Fruit fly (Drosophila melanogaster): Measurements from ENCODE around the gene CtsF.

The CtsF gene

DNA sequence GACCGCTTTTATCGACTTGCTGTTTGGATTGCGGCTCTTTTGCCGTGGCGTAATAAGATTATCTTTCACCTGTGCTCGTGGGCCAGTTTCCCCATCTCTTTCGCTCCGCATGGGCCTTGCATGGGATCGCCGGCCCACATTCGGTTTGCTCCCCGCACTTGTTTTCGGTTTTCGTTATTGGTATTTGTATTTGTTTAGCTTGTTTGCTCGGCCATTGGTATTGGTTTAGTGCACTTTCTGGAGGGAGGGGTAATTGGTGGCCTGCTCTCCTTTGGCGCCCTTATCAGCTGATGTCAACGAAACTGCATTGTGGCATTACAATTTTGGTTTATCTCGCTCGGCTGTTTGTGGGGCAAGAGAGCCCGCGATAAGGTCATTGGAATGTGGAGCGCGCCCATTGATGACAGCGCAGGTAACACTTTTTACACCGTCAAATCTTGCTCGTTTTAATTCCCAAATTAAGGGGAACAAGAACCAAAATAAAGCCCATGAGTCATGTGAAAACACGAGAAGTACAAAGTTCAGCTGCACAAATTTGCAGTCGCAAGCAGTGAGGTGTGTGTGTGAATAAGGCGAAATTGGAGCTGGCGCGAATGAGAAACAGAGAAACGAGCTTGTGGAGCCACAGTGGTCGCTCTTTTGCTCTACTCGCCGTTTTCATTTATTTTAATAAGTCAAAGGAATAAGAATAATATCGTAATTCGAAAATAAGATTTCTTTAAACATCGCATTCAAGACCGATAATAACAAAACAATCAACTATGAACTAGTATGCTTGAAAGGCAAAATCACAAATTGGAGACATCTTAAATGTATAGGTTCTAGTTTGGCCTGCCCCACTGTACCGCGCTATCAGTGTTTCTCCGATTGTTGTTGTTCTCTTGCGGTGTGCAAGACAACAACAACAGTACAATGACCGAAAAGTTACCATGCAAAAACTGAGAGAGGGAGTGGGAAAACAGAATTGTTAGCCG is 35.9 kb downstream of the CtsF start:
- TF ChIP-seq CTCF (optimal IDR thresholded peaks at IDR 0.05) (no peak), CG8478 (optimal IDR thresholded peaks at IDR 0.05) (no peak)

- TF ChIP-seq CG8478 (optimal IDR thresholded peaks at IDR 0.05) (no peak), CTCF (optimal IDR thresholded peaks at IDR 0.05) (no peak)
Measured at dm6 chr3R:5214162-5214916, 37.2 kb downstream of the CtsF start.

- no peak for TF ChIP-seq CG8478 (optimal IDR thresholded peaks at IDR 0.05)
- no peak for TF ChIP-seq CTCF (optimal IDR thresholded peaks at IDR 0.05)
Measured at dm6 chr3R:5213309-5213708, 38.2 kb downstream of the CtsF start.

- TF ChIP-seq CTCF (optimal IDR thresholded peaks at IDR 0.05) = no peak
- no peak for TF ChIP-seq CG8478 (optimal IDR thresholded peaks at IDR 0.05)
Measured at dm6 chr3R:5212759-5213053, 38.8 kb downstream of the CtsF start.

DNA sequence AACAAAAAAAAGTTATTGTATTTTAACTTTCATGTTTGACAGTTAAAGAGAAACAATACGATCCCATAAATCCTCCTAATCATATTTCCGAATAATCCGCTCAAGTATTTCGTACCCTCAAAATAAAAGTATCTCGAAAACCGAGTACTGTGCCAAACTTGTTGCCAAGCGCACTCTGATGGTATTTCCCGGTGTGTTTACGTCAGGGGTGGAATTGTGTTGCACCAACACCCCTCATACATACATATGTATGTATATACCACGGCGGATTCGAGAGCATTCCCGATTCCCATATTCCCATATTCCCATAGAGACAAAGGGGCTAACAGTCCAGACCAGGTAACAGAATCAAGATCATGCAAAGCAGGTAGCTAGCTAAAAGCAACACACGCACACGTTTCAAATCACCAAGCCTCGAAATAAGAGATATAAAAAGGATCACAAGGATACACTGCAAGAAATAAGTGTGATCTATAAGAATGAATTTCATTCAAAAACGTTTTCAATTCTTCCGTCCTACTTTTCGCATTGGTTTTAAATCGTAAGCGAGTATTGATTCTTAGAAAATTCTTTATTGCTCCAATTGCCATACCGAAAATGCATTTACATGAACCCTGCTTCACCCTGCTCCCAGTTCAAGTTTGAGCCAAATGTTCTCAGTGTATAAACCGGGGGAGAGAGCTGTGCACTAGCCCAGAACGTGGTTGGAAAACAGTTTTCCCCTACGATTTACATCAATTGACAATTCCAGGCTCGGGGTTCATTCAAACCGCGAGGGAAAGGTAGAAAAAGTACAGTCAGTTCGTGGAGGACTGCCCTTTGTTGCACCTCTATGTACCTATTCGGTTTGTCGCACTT is 39.4 kb downstream of the CtsF start:
- no peak for TF ChIP-seq CTCF (optimal IDR thresholded peaks at IDR 0.05)
- no peak for TF ChIP-seq CG8478 (optimal IDR thresholded peaks at IDR 0.05)

DNA sequence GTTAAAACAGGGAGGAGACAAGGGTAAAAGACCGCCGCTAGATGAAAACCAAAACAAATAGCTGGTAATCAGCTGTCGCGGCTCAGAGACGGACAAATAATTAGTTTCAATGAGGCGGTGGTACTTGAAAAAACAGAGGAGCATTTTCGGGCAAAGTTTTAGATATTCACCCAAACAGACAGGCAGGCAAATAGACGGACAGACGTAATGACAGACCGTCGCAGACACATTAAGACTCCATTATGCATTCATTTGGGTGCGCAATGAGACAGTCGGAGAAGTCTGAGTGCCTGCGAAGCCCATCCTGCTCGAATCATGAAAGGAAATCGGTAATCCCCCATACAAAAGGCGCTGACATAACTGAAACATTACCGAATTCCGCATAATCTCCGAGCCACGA is 40.1 kb downstream of the CtsF start:
- TF ChIP-seq CG8478 (optimal IDR thresholded peaks at IDR 0.05) (no peak), CTCF (optimal IDR thresholded peaks at IDR 0.05) (no peak)

DNA sequence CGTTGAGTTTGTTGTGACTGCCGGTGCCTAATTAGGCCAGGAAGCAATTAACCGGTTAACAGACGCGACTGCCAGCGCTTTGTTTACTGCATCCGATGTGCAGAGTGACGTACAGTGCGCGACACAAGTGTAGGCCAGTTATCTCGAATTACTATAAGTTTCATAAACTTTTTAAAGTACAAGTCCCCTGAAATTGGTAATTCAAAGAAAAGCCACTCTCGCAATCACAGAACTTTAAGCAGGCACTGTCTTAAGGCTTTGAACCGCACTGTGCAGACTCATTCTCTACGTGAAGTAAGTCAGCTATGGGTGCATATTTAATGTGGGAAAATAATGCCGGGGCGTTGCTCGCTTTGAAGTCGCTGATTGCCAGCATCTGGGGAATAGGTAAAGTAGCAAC is 42.1 kb downstream of the CtsF start:
- TF ChIP-seq CTCF (optimal IDR thresholded peaks at IDR 0.05) (no peak), CG8478 (optimal IDR thresholded peaks at IDR 0.05) (no peak)

DNA sequence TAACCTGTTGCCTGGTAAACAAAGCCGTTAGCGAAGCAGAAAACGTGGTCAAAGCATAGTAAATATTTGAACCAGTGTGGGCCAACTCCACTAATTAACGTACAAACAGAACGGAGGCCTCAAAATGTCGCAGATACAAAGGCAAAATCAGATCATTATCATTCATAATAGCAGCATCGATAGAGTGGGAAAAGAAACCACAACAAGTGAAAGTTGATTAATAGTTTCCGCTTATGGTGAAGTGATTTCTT is 43.5 kb downstream of the CtsF start:
- TF ChIP-seq CG8478 (optimal IDR thresholded peaks at IDR 0.05) (no peak), CTCF (optimal IDR thresholded peaks at IDR 0.05) (no peak)

DNA sequence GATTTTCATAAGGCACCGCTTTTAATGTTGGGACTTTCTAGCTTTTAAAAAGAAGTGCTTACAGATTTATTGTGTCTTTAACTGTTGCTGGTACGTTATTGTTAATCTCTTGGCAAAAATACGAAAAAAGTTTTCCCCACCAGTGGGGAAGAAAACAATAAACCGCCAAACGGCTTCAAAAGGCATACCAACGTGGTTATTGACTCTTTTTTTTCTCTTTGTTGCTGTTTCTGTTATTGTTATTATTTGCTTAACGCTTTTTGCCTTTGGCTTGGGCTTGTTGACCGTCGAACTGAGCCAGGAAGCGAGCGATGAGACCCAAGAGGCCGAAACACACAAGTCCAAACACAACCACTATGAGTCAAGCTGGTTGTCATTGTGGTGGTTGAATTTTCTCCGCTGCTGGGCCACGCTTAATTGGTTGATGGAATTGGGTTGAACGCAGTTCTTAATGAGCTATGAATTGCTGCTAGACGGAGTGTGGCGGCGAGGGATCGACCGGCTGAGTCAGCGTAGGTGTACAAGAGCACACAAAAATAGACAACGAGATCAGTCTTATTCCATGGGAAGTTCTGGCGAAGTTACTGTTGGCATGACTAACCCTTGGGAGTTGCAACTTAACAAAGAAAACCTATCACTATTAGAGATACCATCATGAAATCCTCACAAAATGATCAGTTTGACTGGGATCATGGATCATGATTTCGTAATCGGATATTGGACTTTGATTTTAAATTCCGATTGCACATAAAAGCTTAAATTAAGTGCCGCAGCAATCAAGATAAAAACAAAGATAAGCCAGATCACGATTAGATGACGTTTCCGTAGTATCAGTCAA is 44.0 kb downstream of the CtsF start:
- TF ChIP-seq CTCF (optimal IDR thresholded peaks at IDR 0.05) = no peak
- TF ChIP-seq CG8478 (optimal IDR thresholded peaks at IDR 0.05) = no peak

DNA sequence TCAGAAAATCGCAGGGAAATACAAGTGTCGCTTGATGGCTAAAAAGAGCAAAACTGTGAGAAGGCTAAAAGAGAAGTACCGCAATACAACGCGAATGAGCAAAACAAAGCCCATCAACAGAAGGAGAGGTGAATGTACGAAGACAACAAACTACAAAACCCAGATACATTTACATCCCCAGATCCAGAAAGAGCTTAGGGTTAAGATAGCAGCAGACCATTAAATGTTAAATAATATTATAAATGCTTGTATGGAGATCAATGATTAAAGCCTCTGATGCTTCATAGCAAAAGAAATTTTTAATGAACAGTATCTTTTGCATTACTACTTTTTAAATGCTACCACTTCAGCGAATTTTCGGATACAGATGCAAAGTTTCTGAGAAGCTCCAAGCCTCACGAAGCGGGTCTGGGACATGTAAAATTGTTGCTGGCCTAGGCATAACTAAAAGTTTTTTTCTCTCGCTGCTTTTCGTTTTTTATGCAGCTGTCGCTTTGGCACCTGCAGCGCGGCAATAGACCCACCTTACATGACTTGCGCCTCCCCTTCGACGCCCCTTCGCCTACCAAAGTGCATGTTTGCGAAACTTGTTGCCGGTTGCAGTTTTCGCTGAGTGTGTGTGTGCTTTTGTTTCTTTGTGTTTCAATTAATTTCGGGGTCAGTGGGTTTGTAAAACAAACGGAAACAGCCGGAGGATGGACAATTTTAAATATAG is 46.1 kb downstream of the CtsF start:
- TF ChIP-seq CTCF (optimal IDR thresholded peaks at IDR 0.05) (no peak), CG8478 (optimal IDR thresholded peaks at IDR 0.05) (no peak)

- TF ChIP-seq CTCF (optimal IDR thresholded peaks at IDR 0.05) (no peak), CG8478 (optimal IDR thresholded peaks at IDR 0.05) (no peak)
Measured at dm6 chr3R:5203796-5204195, 47.7 kb downstream of the CtsF start.

- no peak for TF ChIP-seq CG8478 (optimal IDR thresholded peaks at IDR 0.05)
- no peak for TF ChIP-seq CTCF (optimal IDR thresholded peaks at IDR 0.05)
Measured at dm6 chr3R:5199581-5199980, 52.0 kb downstream of the CtsF start.

dm6 chr3R:5198302-5198701 is 53.2 kb downstream of the CtsF start:
- TF ChIP-seq CTCF (optimal IDR thresholded peaks at IDR 0.05) (no peak), CG8478 (optimal IDR thresholded peaks at IDR 0.05) (no peak)

- TF ChIP-seq CG8478 (optimal IDR thresholded peaks at IDR 0.05) = no peak
- TF ChIP-seq CTCF (optimal IDR thresholded peaks at IDR 0.05) = no peak
Measured at dm6 chr3R:5193271-5193670, 58.3 kb downstream of the CtsF start.
